Worm (Caenorhabditis elegans) whole organism, mixed stage, embryonic: ENCODE data around the gene R160.6.

Experiments used
- M03D4.4 ChIP-seq: sonication (generic microtip); optimal IDR thresholded peaks from 2 replicates; lab custom pipeline; 2017; ENCODE audit warnings: mild to moderate bottlenecking, missing genetic modification characterization, missing compliant biosample characterization
- blmp-1 ChIP-seq: fragments of 150-350 bp; optimal IDR thresholded peaks from 2 replicates; lab custom pipeline; 2014; ENCODE audit warnings: missing biosample characterization, missing genetic modification characterization
- ceh-39 ChIP-seq: fragments of 150-350 bp; optimal IDR thresholded peaks from 2 replicates; lab custom pipeline; 2014; ENCODE audit warnings: missing biosample characterization, missing genetic modification characterization
- ceh-43 ChIP-seq: fragments of 200-800 bp; sonication (Bioruptor generic); optimal IDR thresholded peaks from 2 replicates; lab custom pipeline; 2018; ENCODE audit warnings: mild to moderate bottlenecking, missing genetic modification characterization, moderate library complexity, missing compliant biosample characterization
- ces-1 ChIP-seq: fragments of 150-350 bp; optimal IDR thresholded peaks from 2 replicates; lab custom pipeline; 2014; ENCODE audit warnings: missing biosample characterization, missing genetic modification reagents, missing genetic modification characterization
- elt-3 ChIP-seq: fragments of 150-350 bp; optimal IDR thresholded peaks from 2 replicates; lab custom pipeline; 2014; ENCODE audit warnings: missing biosample characterization, missing genetic modification characterization
- ham-2 ChIP-seq: fragments of 200-800 bp; sonication (Bioruptor generic); optimal IDR thresholded peaks from 2 replicates; lab custom pipeline; 2018; ENCODE audit warnings: mild to moderate bottlenecking, missing genetic modification characterization, missing compliant biosample characterization
- hlh-1 ChIP-seq: fragments of 150-350 bp; optimal IDR thresholded peaks from 2 replicates; lab custom pipeline; 2014; ENCODE audit warnings: missing biosample characterization, missing genetic modification reagents, missing genetic modification characterization
- lsy-2 ChIP-seq: fragments of 150-350 bp; optimal IDR thresholded peaks from 2 replicates; lab custom pipeline; 2014; ENCODE audit warnings: missing biosample characterization, missing genetic modification characterization
- mep-1 ChIP-seq: fragments of 150-350 bp; optimal IDR thresholded peaks from 2 replicates; lab custom pipeline; 2017; ENCODE audit warnings: missing biosample characterization, missing genetic modification reagents, missing genetic modification characterization, inconsistent platforms
- nhr-28 ChIP-seq: fragments of 150-350 bp; optimal IDR thresholded peaks from 2 replicates; lab custom pipeline; 2014; ENCODE audit warnings: missing biosample characterization, missing genetic modification characterization
- pha-4 ChIP-seq: fragments of 150-350 bp; optimal IDR thresholded peaks from 2 replicates; lab custom pipeline; 2018; ENCODE audit warnings: missing biosample characterization, missing genetic modification reagents, missing genetic modification characterization
- unc-120 ChIP-seq: sonication (generic microtip); optimal IDR thresholded peaks from 2 replicates; lab custom pipeline; 2017; ENCODE audit warnings: missing genetic modification characterization, missing compliant biosample characterization; ENCODE audit not compliant: poor library complexity, severe bottlenecking
- unc-62 ChIP-seq: fragments of 150-350 bp; optimal IDR thresholded peaks from 2 replicates; lab custom pipeline; 2014; ENCODE audit warnings: missing biosample characterization, missing genetic modification reagents, missing genetic modification characterization

ce11 chrX:4367414-4367813 is 5.6 kb downstream of the R160.6 start, which contains the start of gene R160.10:
- TF ChIP-seq nhr-28 (tag; lab: Kevin White, UChicago) (no peak), ceh-39 (tag; lab: Kevin White, UChicago) (no peak), mep-1 (no peak), unc-62 (GFP tag; lab: Kevin White, UChicago) (no peak), pha-4 (tag; lab: Kevin White, UChicago) (no peak), ces-1 (no peak), M03D4.4 (tag; lab: Kevin White, UChicago) (no peak), lsy-2 (tag; lab: Kevin White, UChicago) (no peak), blmp-1 (tag; lab: Kevin White, UChicago) (no peak), ham-2 (GFP tag; lab: Kevin White, UChicago) (no peak), elt-3 (no peak), ceh-43 (no peak), hlh-1 (tag; lab: Kevin White, UChicago) (no peak), unc-120 (tag; lab: Kevin White, UChicago) (no peak)
